Fruit fly (Drosophila melanogaster) whole organism, prepupa: ENCODE data around the gene CG7194.

Experiments
- Blimp-1 ChIP-seq: fragments of 200-800 bp; sonication (Bioruptor generic); optimal IDR thresholded peaks from 3 replicates; lab custom pipeline; 2017; ENCODE audit warnings: missing biosample characterization, missing genetic modification characterization, mild to moderate bottlenecking, moderate library complexity, missing genetic modification reagents
- CG10631 ChIP-seq: fragments of 200-800 bp; sonication (Bioruptor generic); optimal IDR thresholded peaks from 2 replicates; lab custom pipeline; 2016; ENCODE audit warnings: missing biosample characterization, missing genetic modification characterization
- CG10669 ChIP-seq: fragments of 200-800 bp; sonication (Bioruptor generic); optimal IDR thresholded peaks from 3 replicates; lab custom pipeline; 2018; ENCODE audit warnings: missing biosample characterization, mild to moderate bottlenecking, missing genetic modification characterization, moderate library complexity
- CG11294 ChIP-seq: fragments of 200-800 bp; sonication (Bioruptor generic); IDR thresholded peaks from 2 replicates; pipeline ENCODE4 v1.3.6; 2022; ENCODE audit warnings: missing biosample characterization, missing genetic modification characterization
- CG11762 ChIP-seq: fragments of 200-800 bp; sonication (Bioruptor generic); optimal IDR thresholded peaks from 3 replicates; lab custom pipeline; 2016; ENCODE audit warnings: missing biosample characterization, missing genetic modification characterization; ENCODE audit not compliant: insufficient read depth
- CG11902 ChIP-seq: fragments of 200-800 bp; sonication (Bioruptor generic); optimal IDR thresholded peaks from 3 replicates; lab custom pipeline; 2016; ENCODE audit warnings: missing biosample characterization, missing genetic modification characterization
- CG15336 ChIP-seq: fragments of 200-800 bp; sonication (Bioruptor generic); IDR thresholded peaks from 2 replicates; pipeline ENCODE4 v1.3.6; 2022; ENCODE audit warnings: missing biosample characterization, missing genetic modification characterization
- CG1621 ChIP-seq: fragments of 200-800 bp; sonication (Bioruptor generic); optimal IDR thresholded peaks from 3 replicates; lab custom pipeline; 2018; ENCODE audit warnings: missing biosample characterization, mild to moderate bottlenecking, missing genetic modification characterization
- CG16779 ChIP-seq: fragments of 200-800 bp; sonication (Bioruptor generic); optimal IDR thresholded peaks from 3 replicates; lab custom pipeline; 2017; ENCODE audit warnings: missing biosample characterization, mild to moderate bottlenecking, missing genetic modification characterization
- CG3032 ChIP-seq: fragments of 200-800 bp; optimal IDR thresholded peaks from 2 replicates; lab custom pipeline; 2019; ENCODE audit warnings: missing biosample characterization, mild to moderate bottlenecking, missing genetic modification characterization, moderate library complexity
- CG31627 ChIP-seq: fragments of 200-800 bp; sonication (Bioruptor generic); optimal IDR thresholded peaks from 3 replicates; lab custom pipeline; 2016; ENCODE audit warnings: missing biosample characterization, missing genetic modification characterization
- CG32006 ChIP-seq: fragments of 200-800 bp; sonication (Bioruptor generic); optimal IDR thresholded peaks from 3 replicates; lab custom pipeline; 2017; ENCODE audit warnings: missing biosample characterization, mild to moderate bottlenecking, missing genetic modification characterization
- CG34406 ChIP-seq: fragments of 200-800 bp; sonication (Bioruptor generic); optimal IDR thresholded peaks from 3 replicates; lab custom pipeline; 2016; ENCODE audit warnings: missing biosample characterization, missing genetic modification characterization
- CG4318 ChIP-seq: fragments of 200-800 bp; sonication (Bioruptor generic); optimal IDR thresholded peaks from 3 replicates; lab custom pipeline; 2017; ENCODE audit warnings: missing biosample characterization, mild to moderate bottlenecking, missing genetic modification characterization
- CG6163 ChIP-seq: fragments of 200-800 bp; sonication (Bioruptor generic); IDR thresholded peaks from 3 replicates; pipeline ENCODE4 v1.3.6; 2022; ENCODE audit warnings: missing biosample characterization, missing genetic modification characterization
- CG6792 ChIP-seq: fragments of 200-800 bp; sonication (Bioruptor generic); optimal IDR thresholded peaks from 3 replicates; lab custom pipeline; 2016; ENCODE audit warnings: missing biosample characterization, missing genetic modification characterization
- CG6808 ChIP-seq: fragments of 200-800 bp; sonication (Bioruptor generic); optimal IDR thresholded peaks from 3 replicates; lab custom pipeline; 2017; ENCODE audit warnings: missing biosample characterization, missing genetic modification characterization, mild to moderate bottlenecking, moderate library complexity, missing genetic modification reagents
- CG7368 ChIP-seq: fragments of 200-800 bp; sonication (Bioruptor generic); optimal IDR thresholded peaks from 3 replicates; lab custom pipeline; 2016; ENCODE audit warnings: missing biosample characterization, missing genetic modification characterization
- CG8632 ChIP-seq: fragments of 200-800 bp; sonication (Bioruptor generic); optimal IDR thresholded peaks from 3 replicates; lab custom pipeline; 2016; ENCODE audit warnings: missing biosample characterization, missing genetic modification characterization
- CG9139 ChIP-seq: fragments of 200-800 bp; sonication (Bioruptor generic); optimal IDR thresholded peaks from 3 replicates; lab custom pipeline; 2017; ENCODE audit warnings: missing biosample characterization, mild to moderate bottlenecking, missing genetic modification characterization
- Eip75B ChIP-seq: fragments of 200-800 bp; sonication (Bioruptor generic); optimal IDR thresholded peaks from 3 replicates; lab custom pipeline; 2016; ENCODE audit warnings: missing biosample characterization, missing genetic modification characterization
- Eip78C ChIP-seq: fragments of 200-800 bp; sonication (Bioruptor generic); peaks from one replicate; lab custom pipeline; 2016; ENCODE audit warnings: missing biosample characterization, missing genetic modification characterization
- Ets21C ChIP-seq: fragments of 200-800 bp; sonication (Bioruptor generic); optimal IDR thresholded peaks from 3 replicates; lab custom pipeline; 2016; ENCODE audit warnings: missing biosample characterization, missing genetic modification characterization
- Ets96B ChIP-seq: fragments of 200-800 bp; optimal IDR thresholded peaks from 2 replicates; lab custom pipeline; 2019; ENCODE audit warnings: missing biosample characterization, mild to moderate bottlenecking, missing genetic modification characterization, moderate library complexity
- Gug ChIP-seq: fragments of 200-800 bp; sonication (Bioruptor generic); IDR thresholded peaks from 2 replicates; pipeline ENCODE4 v1.3.6; 2022; ENCODE audit warnings: missing biosample characterization, missing genetic modification characterization
- Hr39 ChIP-seq: fragments of 200-800 bp; sonication (Bioruptor generic); optimal IDR thresholded peaks from 2 replicates; lab custom pipeline; 2016; ENCODE audit warnings: missing biosample characterization, missing genetic modification characterization
- Hr4 ChIP-seq: fragments of 200-800 bp; sonication (Bioruptor generic); optimal IDR thresholded peaks from 3 replicates; lab custom pipeline; 2016; ENCODE audit warnings: missing biosample characterization, missing genetic modification characterization
- Met ChIP-seq: fragments of 200-800 bp; sonication (Bioruptor generic); optimal IDR thresholded peaks from 3 replicates; lab custom pipeline; 2016; ENCODE audit warnings: missing biosample characterization, missing genetic modification characterization
- OdsH ChIP-seq: fragments of 200-800 bp; sonication (Bioruptor generic); optimal IDR thresholded peaks from 3 replicates; lab custom pipeline; 2016; ENCODE audit warnings: missing biosample characterization, missing genetic modification characterization
- Smox ChIP-seq: fragments of 200-800 bp; sonication (Bioruptor generic); optimal IDR thresholded peaks from 3 replicates; lab custom pipeline; 2016; ENCODE audit warnings: missing biosample characterization, missing genetic modification characterization
- Sox102F ChIP-seq: fragments of 200-800 bp; sonication (Bioruptor generic); optimal IDR thresholded peaks from 2 replicates; lab custom pipeline; 2016; ENCODE audit warnings: missing biosample characterization, mild to moderate bottlenecking, missing genetic modification characterization
- Sox15 ChIP-seq: fragments of 200-800 bp; sonication (Bioruptor generic); optimal IDR thresholded peaks from 3 replicates; lab custom pipeline; 2016; ENCODE audit warnings: missing biosample characterization, missing genetic modification characterization
- achi ChIP-seq: fragments of 200-800 bp; sonication (Bioruptor generic); optimal IDR thresholded peaks from 3 replicates; lab custom pipeline; 2016; ENCODE audit warnings: missing biosample characterization, missing genetic modification characterization
- acj6 ChIP-seq: fragments of 200-800 bp; sonication (Bioruptor generic); optimal IDR thresholded peaks from 3 replicates; lab custom pipeline; 2016; ENCODE audit warnings: missing biosample characterization, missing genetic modification characterization
- cyc ChIP-seq: fragments of 200-800 bp; sonication (Bioruptor generic); optimal IDR thresholded peaks from 3 replicates; lab custom pipeline; 2016; ENCODE audit warnings: missing biosample characterization, missing genetic modification characterization
- dac ChIP-seq: fragments of 200-800 bp; sonication (Bioruptor generic); optimal IDR thresholded peaks from 2 replicates; lab custom pipeline; 2017; ENCODE audit warnings: missing biosample characterization, mild to moderate bottlenecking, missing genetic modification characterization
- dsx ChIP-seq: fragments of 200-800 bp; optimal IDR thresholded peaks from 3 replicates; lab custom pipeline; 2019; ENCODE audit warnings: missing biosample characterization, mild to moderate bottlenecking, missing genetic modification characterization, moderate library complexity; ENCODE audit not compliant: poor library complexity, severe bottlenecking
- esn ChIP-seq: fragments of 200-800 bp; sonication (Bioruptor generic); optimal IDR thresholded peaks from 2 replicates; lab custom pipeline; 2016; ENCODE audit warnings: missing biosample characterization, mild to moderate bottlenecking, missing genetic modification characterization, moderate library complexity
- fd59A ChIP-seq: fragments of 200-800 bp; sonication (Bioruptor generic); optimal IDR thresholded peaks from 2 replicates; lab custom pipeline; 2017; ENCODE audit warnings: missing biosample characterization, mild to moderate bottlenecking, missing genetic modification characterization, missing genetic modification reagents
- fkh ChIP-seq: fragments of 200-800 bp; sonication (Bioruptor generic); optimal IDR thresholded peaks from 3 replicates; lab custom pipeline; 2017; ENCODE audit warnings: missing biosample characterization, mild to moderate bottlenecking, missing genetic modification characterization, moderate library complexity
- lz ChIP-seq: fragments of 200-800 bp; sonication (Bioruptor generic); optimal IDR thresholded peaks from 3 replicates; lab custom pipeline; 2016; ENCODE audit warnings: missing biosample characterization, missing genetic modification characterization
- net ChIP-seq: fragments of 200-800 bp; sonication (Bioruptor generic); optimal IDR thresholded peaks from 3 replicates; lab custom pipeline; 2016; ENCODE audit warnings: missing biosample characterization, missing genetic modification characterization
- pdm3 ChIP-seq: fragments of 200-800 bp; sonication (Bioruptor generic); optimal IDR thresholded peaks from 3 replicates; lab custom pipeline; 2016; ENCODE audit warnings: missing biosample characterization, missing genetic modification characterization
- salr ChIP-seq, 2 experiments: fragments of 200-800 bp; sonication (Bioruptor generic); optimal IDR thresholded peaks; 3 replicates each; lab custom pipeline; 2016 to 2018; ENCODE audit warnings: missing biosample characterization in 2 of 2, missing genetic modification characterization in 2 of 2, mild to moderate bottlenecking in 1 of 2
- spab ChIP-seq: fragments of 200-800 bp; sonication (Bioruptor generic); optimal IDR thresholded peaks from 2 replicates; lab custom pipeline; 2017; ENCODE audit warnings: missing biosample characterization, mild to moderate bottlenecking, missing genetic modification characterization, missing genetic modification reagents
- ss ChIP-seq, 2 experiments: fragments of 200-800 bp; sonication (Bioruptor generic); optimal IDR thresholded peaks; 2 replicates in 1 of 2; 3 replicates in 1 of 2; lab custom pipeline; 2017 to 2018; ENCODE audit warnings: mild to moderate bottlenecking in 2 of 2, missing biosample characterization in 2 of 2, missing genetic modification characterization in 2 of 2, moderate library complexity in 1 of 2
- svp ChIP-seq: fragments of 200-800 bp; sonication (Bioruptor generic); peaks from one replicate; lab custom pipeline; 2016; ENCODE audit warnings: missing biosample characterization, missing genetic modification characterization
- topi ChIP-seq: fragments of 200-800 bp; sonication (Bioruptor generic); optimal IDR thresholded peaks from 3 replicates; lab custom pipeline; 2016; ENCODE audit warnings: missing biosample characterization, missing genetic modification characterization
- vri ChIP-seq: fragments of 200-800 bp; sonication (Bioruptor generic); optimal IDR thresholded peaks from 3 replicates; lab custom pipeline; 2016; ENCODE audit warnings: missing biosample characterization, mild to moderate bottlenecking, missing genetic modification characterization

Gene CG7194

DNA sequence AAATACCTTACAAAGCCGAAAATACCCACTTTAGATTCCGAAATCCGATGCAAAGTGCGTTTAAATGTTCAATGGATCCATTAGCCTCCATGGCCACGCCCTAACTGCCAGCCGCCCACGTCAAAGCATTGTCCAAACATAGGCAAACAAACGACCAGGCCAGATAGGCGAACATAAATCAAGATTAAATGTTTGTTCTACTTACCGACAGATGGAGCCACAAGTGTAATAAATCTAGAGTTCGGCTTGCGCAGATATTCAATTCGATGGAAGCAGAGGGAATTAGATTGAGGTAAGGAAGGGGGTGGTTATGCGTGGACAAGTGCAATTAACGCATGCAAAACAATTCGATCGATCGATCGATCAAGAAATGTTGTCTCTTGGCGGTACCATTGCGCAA is 20.0 kb upstream of the CG7194 start:
- no peak for TF ChIP-seq CG4318
- peak; percentile 2 for TF ChIP-seq svp (GFP tag; lab: Kevin White, UChicago)

DNA sequence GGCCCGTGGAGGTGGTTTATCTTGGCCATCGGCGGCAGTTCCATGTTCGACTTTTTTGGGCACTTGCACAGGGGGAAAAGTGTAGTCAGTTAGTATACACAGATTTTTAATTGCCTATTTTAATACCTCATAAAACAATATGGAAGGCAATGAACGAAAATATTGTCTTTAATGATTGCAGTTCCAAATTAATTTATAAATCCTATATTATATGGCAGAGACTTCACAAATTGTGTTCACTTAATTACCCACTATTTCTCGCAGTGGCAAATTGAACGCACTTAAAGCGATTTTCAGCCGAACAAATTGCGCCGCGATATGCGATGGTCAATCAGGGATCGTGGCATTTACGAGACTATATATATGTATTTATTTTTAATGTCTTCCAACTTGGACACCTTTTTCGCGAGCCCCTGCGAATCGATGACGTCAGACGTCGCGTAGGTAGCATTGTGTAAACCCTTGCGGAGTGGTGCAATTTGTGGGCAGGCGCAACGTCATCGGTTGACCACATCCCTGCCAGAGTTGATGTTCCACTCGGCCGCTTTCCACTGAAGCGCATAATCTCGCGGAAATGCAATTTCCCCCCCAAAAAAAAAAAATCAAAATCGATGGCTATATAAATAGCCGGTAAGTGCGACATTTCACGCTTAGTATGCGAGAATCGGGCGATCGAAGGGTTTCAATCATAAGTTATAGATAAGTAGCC is 16.4 kb upstream of the CG7194 start, which contains the start of gene CG13670:
Gene CG13670 (plus strand): TSS at position 659 of the 709 bp plus-strand sequence.
- peak; percentile 43 for TF ChIP-seq Hr4 (GFP tag; lab: Kevin White, UChicago)
- TF ChIP-seq CG1621 (tag; lab: Kevin White, UChicago), result no peak
- TF ChIP-seq dac, result no peak
- TF ChIP-seq Blimp-1 (GFP tag; lab: Kevin White, UChicago), result no peak
- TF ChIP-seq vri (GFP tag; lab: Kevin White, UChicago), result no peak
- TF ChIP-seq lz, result no peak
- TF ChIP-seq Eip75B (GFP tag; lab: Kevin White, UChicago), result no peak
- no peak for TF ChIP-seq topi
- TF ChIP-seq Smox (GFP tag; lab: Kevin White, UChicago), result no peak
- peak; percentile 34 for TF ChIP-seq CG7368
- no peak for TF ChIP-seq esn (GFP tag; lab: Kevin White, UChicago)
- no peak for TF ChIP-seq Sox102F
- peak; percentile 62; the same call in 2 of the 3 replicates for TF ChIP-seq CG6163
- TF ChIP-seq Met (GFP tag; lab: Kevin White, UChicago), result no peak
- no peak for TF ChIP-seq CG9139
- TF ChIP-seq CG6808 (GFP tag; lab: Kevin White, UChicago), result no peak
- TF ChIP-seq Eip78C (GFP tag; lab: Kevin White, UChicago), result peak; percentile 68
- peak; percentile 18 for TF ChIP-seq cyc (GFP tag; lab: Kevin White, UChicago)
- TF ChIP-seq net (GFP tag; lab: Kevin White, UChicago), result peak; percentile 36
- no peak for TF ChIP-seq CG4318
- no peak for TF ChIP-seq CG8632
- peak; percentile 32 for TF ChIP-seq OdsH (GFP tag; lab: Kevin White, UChicago)
- no peak for TF ChIP-seq CG10631
- TF ChIP-seq acj6 (GFP tag; lab: Kevin White, UChicago), result no peak
- no peak for TF ChIP-seq CG16779
- no peak for TF ChIP-seq fkh (GFP tag; lab: Kevin White, UChicago)
- peak; percentile 13 for TF ChIP-seq Hr39 (GFP tag; lab: Kevin White, UChicago)
- no peak for TF ChIP-seq ss (GFP tag; optimal IDR thresholded peaks at IDR 0.05; lab: Kevin White, UChicago)
- no peak for TF ChIP-seq Sox15
- no peak for TF ChIP-seq CG3032 (tag; lab: Kevin White, UChicago)
- no peak for TF ChIP-seq spab (GFP tag; lab: Kevin White, UChicago)
- TF ChIP-seq Ets21C (GFP tag; lab: Kevin White, UChicago), result no peak
- TF ChIP-seq CG11762 (GFP tag; lab: Kevin White, UChicago), result peak; percentile 40
- peak; percentile 18 for TF ChIP-seq pdm3
- TF ChIP-seq CG11294 (GFP tag; lab: Robert Waterston, UW), result no peak
- TF ChIP-seq fd59A, result no peak
- TF ChIP-seq salr (GFP tag; optimal IDR thresholded peaks at IDR 0.05; lab: Kevin White, UChicago), result no peak
- no peak for TF ChIP-seq CG31627 (GFP tag; lab: Kevin White, UChicago)
- TF ChIP-seq CG32006 (GFP tag; lab: Kevin White, UChicago), result peak; percentile 36
- peak; percentile 57 for TF ChIP-seq CG15336 (GFP tag; lab: Robert Waterston, UW)
- TF ChIP-seq Ets96B, result no peak
- TF ChIP-seq achi (GFP tag; lab: Kevin White, UChicago), result peak; percentile 29
- no peak for TF ChIP-seq Gug (GFP tag; lab: Robert Waterston, UW)
- TF ChIP-seq CG11902, result peak; percentile 38
- no peak for TF ChIP-seq dsx (GFP tag; lab: Kevin White, UChicago)
- TF ChIP-seq CG6792 (GFP tag; lab: Kevin White, UChicago), result peak; percentile 14
- TF ChIP-seq CG10669 (GFP tag; lab: Kevin White, UChicago), result no peak
- peak; percentile 12 for TF ChIP-seq CG34406 (GFP tag; lab: Kevin White, UChicago)
